Worm (Caenorhabditis elegans): ENCODE measurements around the gene lgc-41.

DNA sequence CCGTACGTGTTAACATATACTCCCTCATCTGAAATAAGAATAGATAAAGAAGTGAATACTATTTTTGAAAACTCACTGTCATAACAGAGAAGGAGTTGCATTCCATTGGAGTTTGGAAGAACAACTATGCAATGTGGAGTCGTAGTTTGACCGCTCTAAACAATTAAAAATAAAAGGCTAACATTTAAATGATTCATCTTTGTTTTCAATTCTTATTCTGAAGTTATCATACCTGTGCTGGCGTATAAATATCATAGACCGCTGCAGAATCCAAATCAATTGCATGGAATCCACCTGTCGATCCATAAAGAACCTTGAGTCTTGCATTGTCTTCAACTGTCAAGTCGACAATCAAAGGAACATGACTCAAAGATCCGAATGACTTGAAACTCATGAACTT is 31.3 kb upstream of the lgc-41 start:
- TF ChIP-seq lin-39 (tag; optimal IDR thresholded peaks at IDR 0.05) (no peak), ama-1 (optimal IDR thresholded peaks at IDR 0.05) (no peak), hmg-11 (tag; optimal IDR thresholded peaks at IDR 0.05) (no peak), zag-1 (tag; optimal IDR thresholded peaks at IDR 0.05) (no peak), elt-3 (tag; optimal IDR thresholded peaks at IDR 0.05) (no peak), nhr-25 (tag; optimal IDR thresholded peaks at IDR 0.05) (no peak), ztf-11 (tag; optimal IDR thresholded peaks at IDR 0.05) (no peak), nfya-1 (tag; optimal IDR thresholded peaks at IDR 0.05; ENCODE audit: insufficient read depth) (no peak)
